Fruit fly (Drosophila melanogaster): Measurements from ENCODE around the gene kst.

dm6 chr3L:3307593-3307992 is 29.1 kb upstream of the kst start:
- TF ChIP-seq ttk (optimal IDR thresholded peaks at IDR 0.05) (no peak), psq (optimal IDR thresholded peaks at IDR 0.05) (no peak), Sin3A (optimal IDR thresholded peaks at IDR 0.05) (no peak), insv (optimal IDR thresholded peaks at IDR 0.05) (no peak), Myc (optimal IDR thresholded peaks at IDR 0.05) (no peak)

All from Kc167 (cell line).